Worm (Caenorhabditis elegans) whole organism, L2 larva: ENCODE results near the gene smi-1.

ENCODE experiments used
- F13H6.1 ChIP-seq: sonication (generic microtip); optimal IDR thresholded peaks from 2 replicates; lab custom pipeline; 2016; ENCODE audit warnings: missing genetic modification characterization, missing compliant biosample characterization
- aly-2 ChIP-seq: fragments of 150-350 bp; optimal IDR thresholded peaks from 2 replicates; lab custom pipeline; 2014; ENCODE audit warnings: missing biosample characterization, missing genetic modification characterization
- ama-1 ChIP-seq: fragments of 150-350 bp; optimal IDR thresholded peaks from 2 replicates; lab custom pipeline; 2018; ENCODE audit warnings: inconsistent platforms
- lin-39 ChIP-seq: fragments of 150-350 bp; optimal IDR thresholded peaks from 2 replicates; lab custom pipeline; 2014; ENCODE audit warnings: missing biosample characterization, missing genetic modification reagents, missing genetic modification characterization
- sma-3 ChIP-seq: sonication (generic microtip); optimal IDR thresholded peaks from 2 replicates; lab custom pipeline; 2016; ENCODE audit warnings: missing genetic modification reagents, missing genetic modification characterization, missing compliant biosample characterization
- unc-39 ChIP-seq: fragments of 150-350 bp; optimal IDR thresholded peaks from 2 replicates; lab custom pipeline; 2014; ENCODE audit warnings: missing biosample characterization, missing genetic modification characterization
- zag-1 ChIP-seq: fragments of 150-350 bp; optimal IDR thresholded peaks from 2 replicates; lab custom pipeline; 2014; ENCODE audit warnings: missing biosample characterization, missing genetic modification characterization

DNA sequence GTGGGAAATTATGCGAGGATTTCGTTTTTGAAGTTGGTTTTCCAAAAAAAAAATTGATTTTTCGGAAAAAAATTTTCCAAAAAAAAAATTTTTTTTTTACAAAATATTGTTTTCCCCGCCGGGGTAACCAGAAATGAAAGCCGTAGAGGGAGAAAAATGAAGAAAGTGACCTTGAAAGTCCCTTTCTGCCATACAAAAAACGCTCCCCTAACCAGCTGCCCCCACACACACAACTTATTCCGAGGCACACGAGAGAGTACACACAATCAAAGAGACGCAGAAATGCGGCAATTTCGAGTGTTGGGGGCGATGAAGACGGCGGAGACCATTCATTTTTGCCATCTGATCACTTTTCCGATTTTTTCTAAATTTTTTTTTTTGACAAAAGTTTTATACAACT is 24.2 kb upstream of the smi-1 start:
- TF ChIP-seq unc-39 (tag; lab: Kevin White, UChicago), result no peak
- TF ChIP-seq zag-1 (tag; lab: Kevin White, UChicago), result no peak
- no peak for TF ChIP-seq aly-2 (tag; lab: Kevin White, UChicago)
- TF ChIP-seq lin-39 (tag; lab: Kevin White, UChicago), result no peak
- TF ChIP-seq sma-3 (GFP tag; lab: Kevin White, UChicago), result no peak
- TF ChIP-seq F13H6.1, result no peak
- TF ChIP-seq ama-1 (lab: Kevin White, UChicago), result no peak
